Fruit fly (Drosophila melanogaster) whole organism, wandering third instar larva: Measurements from ENCODE around the gene Cse1.

ENCODE experiments used
- Abd-B ChIP-seq: fragments of >200 bp; optimal IDR thresholded peaks from 2 replicates; lab custom pipeline; 2017; ENCODE audit warnings: missing biosample characterization, missing genetic modification characterization
- CG32264 ChIP-seq: fragments of 200-800 bp; sonication (Bioruptor generic); optimal IDR thresholded peaks from 2 replicates; lab custom pipeline; 2016; ENCODE audit warnings: missing biosample characterization, missing genetic modification characterization
- CG9705 ChIP-seq: fragments of 200-800 bp; sonication (Bioruptor generic); optimal IDR thresholded peaks from 2 replicates; lab custom pipeline; 2018; ENCODE audit warnings: missing biosample characterization, mild to moderate bottlenecking, missing genetic modification characterization
- CrebA ChIP-seq: fragments of 200-800 bp; sonication (Bioruptor generic); optimal IDR thresholded peaks from 2 replicates; lab custom pipeline; 2016; ENCODE audit warnings: missing biosample characterization, mild to moderate bottlenecking, missing genetic modification characterization, borderline replicate concordance
- Dfd ChIP-seq: fragments of >200 bp; optimal IDR thresholded peaks from 2 replicates; lab custom pipeline; 2017; ENCODE audit warnings: missing biosample characterization, missing genetic modification characterization
- Dif ChIP-seq: fragments of 200-275, 200-300 bp; sonication (Bioruptor generic); optimal IDR thresholded peaks from 2 replicates; lab custom pipeline; 2018; ENCODE audit warnings: missing biosample characterization, missing genetic modification characterization; ENCODE audit not compliant: partially characterized antibody
- GATAd ChIP-seq: sonication (Bioruptor generic); optimal IDR thresholded peaks from 2 replicates; lab custom pipeline; 2016; ENCODE audit warnings: missing biosample characterization, missing genetic modification characterization
- HLH106 ChIP-seq: fragments of 200-800 bp; optimal IDR thresholded peaks from 3 replicates; lab custom pipeline; 2019; ENCODE audit warnings: missing biosample characterization, mild to moderate bottlenecking, missing genetic modification characterization, moderate library complexity
- Hnf4 ChIP-seq: fragments of 200-800 bp; sonication (Bioruptor generic); optimal IDR thresholded peaks from 2 replicates; lab custom pipeline; 2016; ENCODE audit warnings: missing biosample characterization, mild to moderate bottlenecking, missing genetic modification characterization
- Hr78 ChIP-seq: fragments of >200 bp; optimal IDR thresholded peaks from 2 replicates; lab custom pipeline; 2017; ENCODE audit warnings: missing biosample characterization, missing genetic modification characterization
- Hr83 ChIP-seq: fragments of 200-300 bp; sonication (Bioruptor generic); optimal IDR thresholded peaks from 2 replicates; lab custom pipeline; 2016; ENCODE audit warnings: missing biosample characterization, mild to moderate bottlenecking, missing genetic modification characterization, moderate library complexity; ENCODE audit not compliant: poor library complexity, severe bottlenecking
- Jra ChIP-seq: sonication (Bioruptor generic); optimal IDR thresholded peaks from 2 replicates; lab custom pipeline; 2016; ENCODE audit warnings: missing biosample characterization, missing genetic modification characterization
- Mio ChIP-seq: sonication (Bioruptor generic); optimal IDR thresholded peaks from 2 replicates; lab custom pipeline; 2016; ENCODE audit warnings: missing biosample characterization, missing genetic modification characterization
- Myc ChIP-seq: fragments of >200 bp; optimal IDR thresholded peaks from 2 replicates; lab custom pipeline; 2017
- N ChIP-seq: fragments of >200 bp; optimal IDR thresholded peaks from 2 replicates; lab custom pipeline; 2018; ENCODE audit warnings: missing biosample characterization, missing external identifiers, missing genetic modification characterization
- OdsH ChIP-seq: fragments of 200-800 bp; sonication (Bioruptor generic); optimal IDR thresholded peaks from 2 replicates; lab custom pipeline; 2016; ENCODE audit warnings: missing biosample characterization, mild to moderate bottlenecking, missing genetic modification characterization
- Rel ChIP-seq, 2 experiments: fragments of 200-800 bp; sonication (Bioruptor generic) in 1 of 2; optimal IDR thresholded peaks; 2 replicates in 1 of 2; 3 replicates in 1 of 2; lab custom pipeline; 2016 to 2019; ENCODE audit warnings: mild to moderate bottlenecking in 2 of 2, missing biosample characterization in 2 of 2, missing genetic modification characterization in 2 of 2, moderate library complexity in 1 of 2
- Sp1 ChIP-seq: fragments of 200-800 bp; sonication (Bioruptor generic); optimal IDR thresholded peaks from 3 replicates; lab custom pipeline; 2019; ENCODE audit warnings: missing biosample characterization, mild to moderate bottlenecking, missing genetic modification characterization, moderate library complexity
- Vsx2 ChIP-seq: fragments of 200-300, 225-300 bp; sonication (Bioruptor generic); optimal IDR thresholded peaks from 2 replicates; lab custom pipeline; 2018; ENCODE audit warnings: missing biosample characterization, missing genetic modification characterization; ENCODE audit not compliant: partially characterized antibody
- br ChIP-seq: fragments of 200-800 bp; sonication (Bioruptor generic); optimal IDR thresholded peaks from 2 replicates; lab custom pipeline; 2016; ENCODE audit warnings: missing biosample characterization, missing genetic modification characterization
- brk ChIP-seq: fragments of 200-800 bp; sonication (Bioruptor generic); optimal IDR thresholded peaks from 2 replicates; lab custom pipeline; 2016; ENCODE audit warnings: missing biosample characterization, mild to moderate bottlenecking, missing genetic modification characterization
- dl ChIP-seq, 2 experiments: fragments of 175-275, 200-275 bp in 1 of 2; fragments of 200-275 bp in 1 of 2; sonication (Bioruptor generic); optimal IDR thresholded peaks; lab custom pipeline; 2018; ENCODE audit warnings: mild to moderate bottlenecking in 2 of 2, missing biosample characterization in 2 of 2, missing genetic modification characterization in 2 of 2, moderate library complexity in 2 of 2; ENCODE audit not compliant: partially characterized antibody in 2 of 2, insufficient read depth in 1 of 2
- dmrt93B ChIP-seq: fragments of 200-800 bp; sonication (Bioruptor generic); optimal IDR thresholded peaks from 2 replicates; lab custom pipeline; 2018; ENCODE audit warnings: missing biosample characterization, mild to moderate bottlenecking, missing genetic modification characterization
- dsf ChIP-seq: sonication (Bioruptor generic); optimal IDR thresholded peaks from 2 replicates; lab custom pipeline; 2016; ENCODE audit warnings: missing biosample characterization, missing genetic modification characterization, borderline replicate concordance
- ey ChIP-seq: fragments of 200-800 bp; sonication (Bioruptor generic); optimal IDR thresholded peaks from 2 replicates; lab custom pipeline; 2016; ENCODE audit warnings: missing biosample characterization, missing genetic modification characterization
- foxo ChIP-seq, 2 experiments: fragments of 200-800 bp; sonication (Bioruptor generic); optimal IDR thresholded peaks; 2 replicates in 1 of 2; 3 replicates in 1 of 2; lab custom pipeline; 2016 to 2017; ENCODE audit warnings: missing biosample characterization in 2 of 2, missing genetic modification characterization in 2 of 2
- fru ChIP-seq: fragments of 200-800 bp; sonication (Bioruptor generic); optimal IDR thresholded peaks from 3 replicates; lab custom pipeline; 2016; ENCODE audit warnings: missing biosample characterization, mild to moderate bottlenecking, missing genetic modification characterization
- h ChIP-seq: fragments of 200-800 bp; sonication (Bioruptor generic); optimal IDR thresholded peaks from 3 replicates; lab custom pipeline; 2016; ENCODE audit warnings: missing biosample characterization, mild to moderate bottlenecking, missing genetic modification characterization
- jim ChIP-seq: fragments of 175-275, 200-325 bp; sonication (Bioruptor generic); optimal IDR thresholded peaks from 2 replicates; lab custom pipeline; 2016; ENCODE audit warnings: missing biosample characterization, mild to moderate bottlenecking, missing genetic modification characterization
- lola ChIP-seq: fragments of >200 bp; optimal IDR thresholded peaks from 2 replicates; lab custom pipeline; 2017; ENCODE audit warnings: missing biosample characterization, missing genetic modification characterization
- pan ChIP-seq: fragments of >200 bp; optimal IDR thresholded peaks from 2 replicates; lab custom pipeline; 2017
- psq ChIP-seq: fragments of 200-800 bp; sonication (Bioruptor generic); optimal IDR thresholded peaks from 3 replicates; lab custom pipeline; 2017; ENCODE audit warnings: missing biosample characterization, mild to moderate bottlenecking, missing genetic modification characterization, moderate library complexity
- sv ChIP-seq: fragments of 200-800 bp; sonication (Bioruptor generic); optimal IDR thresholded peaks from 3 replicates; lab custom pipeline; 2016; ENCODE audit warnings: missing biosample characterization, missing genetic modification characterization
- tai ChIP-seq: sonication (Bioruptor generic); optimal IDR thresholded peaks from 2 replicates; lab custom pipeline; 2016; ENCODE audit warnings: missing biosample characterization, missing genetic modification characterization
- usp ChIP-seq: fragments of >200 bp; optimal IDR thresholded peaks from 2 replicates; lab custom pipeline; 2017; ENCODE audit warnings: missing biosample characterization, missing genetic modification characterization
- woc ChIP-seq: sonication (Bioruptor generic); optimal IDR thresholded peaks from 2 replicates; lab custom pipeline; 2016; ENCODE audit warnings: missing biosample characterization, mild to moderate bottlenecking, missing genetic modification characterization

Cse1 gene

dm6 chr2L:16858466-16859007 is 33.5 kb upstream of the Cse1 start, which contains the start of gene CG31809:
CG31809 (minus strand) TSS chr2L:16858714.
- TF ChIP-seq usp (GFP tag; lab: Kevin White, UChicago) (no peak), CrebA (GFP tag; lab: Kevin White, UChicago) (peak; percentile 14), pan (lab: Kevin White, UChicago) (no peak)

- TF ChIP-seq dl (GFP tag; optimal IDR thresholded peaks at IDR 0.05; lab: Kevin White, UChicago; ENCODE audit: insufficient read depth in 1 of 2, partially characterized antibody in 2 of 2) = peak in 1 of 2 experiments; percentile 1
- no peak for TF ChIP-seq fru (GFP tag; lab: Kevin White, UChicago)
- peak; percentile 24 for TF ChIP-seq Dif (GFP tag; lab: Kevin White, UChicago)
- TF ChIP-seq usp (GFP tag; lab: Kevin White, UChicago) = no peak
- TF ChIP-seq Hr83 (GFP tag; lab: Kevin White, UChicago) = no peak
Measured at dm6 chr2L:16857665-16858064, 32.7 kb upstream of the Cse1 start.

- TF ChIP-seq foxo (GFP tag; optimal IDR thresholded peaks at IDR 0.05; lab: Kevin White, UChicago) (no peak), CG9705 (GFP tag; lab: Kevin White, UChicago) (no peak), woc (GFP tag; lab: Kevin White, UChicago) (no peak), dl (GFP tag; optimal IDR thresholded peaks at IDR 0.05; lab: Kevin White, UChicago; ENCODE audit: insufficient read depth in 1 of 2, partially characterized antibody in 2 of 2) (no peak), Hnf4 (GFP tag; lab: Kevin White, UChicago) (no peak), Vsx2 (GFP tag; lab: Kevin White, UChicago) (no peak), OdsH (GFP tag; lab: Kevin White, UChicago) (no peak), ey (GFP tag; lab: Kevin White, UChicago) (no peak), pan (lab: Kevin White, UChicago) (no peak), Sp1 (GFP tag; lab: Kevin White, UChicago) (no peak), fru (GFP tag; lab: Kevin White, UChicago) (no peak)
Measured at dm6 chr2L:16857131-16857530, 32.1 kb upstream of the Cse1 start.

dm6 chr2L:16852318-16852932 is 27.4 kb upstream of the Cse1 start, which contains the start of gene CG31810:
CG31810 (minus strand) TSS chr2L:16852368.
- TF ChIP-seq CG32264 (no peak), br (GFP tag; lab: Kevin White, UChicago) (no peak), sv (GFP tag; lab: Kevin White, UChicago) (no peak), Dfd (GFP tag; lab: Kevin White, UChicago) (no peak), Abd-B (GFP tag; lab: Kevin White, UChicago) (no peak), OdsH (GFP tag; lab: Kevin White, UChicago) (no peak), Hr78 (GFP tag; lab: Kevin White, UChicago) (no peak), brk (GFP tag; lab: Kevin White, UChicago) (no peak), Hnf4 (GFP tag; lab: Kevin White, UChicago) (no peak), tai (GFP tag; lab: Kevin White, UChicago) (no peak), Sp1 (GFP tag; lab: Kevin White, UChicago) (no peak), HLH106 (tag; lab: Kevin White, UChicago) (peak; percentile 1), foxo (GFP tag; optimal IDR thresholded peaks at IDR 0.05; lab: Kevin White, UChicago) (no peak), Dif (GFP tag; lab: Kevin White, UChicago) (peak; percentile 28), psq (GFP tag; lab: Kevin White, UChicago) (no peak), dl (GFP tag; optimal IDR thresholded peaks at IDR 0.05; lab: Kevin White, UChicago; ENCODE audit: insufficient read depth in 1 of 2, partially characterized antibody in 2 of 2) (peak in 1 of 2 experiments; percentile 31), Myc (lab: Kevin White, UChicago) (peak; percentile 36), Jra (no peak), lola (GFP tag; lab: Kevin White, UChicago) (no peak), dmrt93B (GFP tag; lab: Kevin White, UChicago) (no peak), h (GFP tag; lab: Kevin White, UChicago) (no peak), N (no peak), CrebA (GFP tag; lab: Kevin White, UChicago) (no peak), jim (GFP tag; lab: Kevin White, UChicago) (no peak), Rel (GFP tag; optimal IDR thresholded peaks at IDR 0.05; lab: Kevin White, UChicago) (no peak), Rel (tag; optimal IDR thresholded peaks at IDR 0.05; lab: Kevin White, UChicago) (no peak), CG9705 (GFP tag; lab: Kevin White, UChicago) (no peak), dsf (GFP tag; lab: Kevin White, UChicago) (no peak), pan (lab: Kevin White, UChicago) (no peak), fru (GFP tag; lab: Kevin White, UChicago) (no peak), ey (GFP tag; lab: Kevin White, UChicago) (no peak), GATAd (GFP tag; lab: Kevin White, UChicago) (no peak), woc (GFP tag; lab: Kevin White, UChicago) (no peak), Mio (GFP tag; lab: Kevin White, UChicago) (no peak), usp (GFP tag; lab: Kevin White, UChicago) (no peak)
